Fruit fly (Drosophila melanogaster) whole organism, wandering third instar larva: Measurements from ENCODE around the gene Blos3.

Source experiments
- Abd-B ChIP-seq: fragments of >200 bp; optimal IDR thresholded peaks from 2 replicates; lab custom pipeline; 2017; ENCODE audit warnings: missing biosample characterization, missing genetic modification characterization
- CG32264 ChIP-seq: fragments of 200-800 bp; sonication (Bioruptor generic); optimal IDR thresholded peaks from 2 replicates; lab custom pipeline; 2016; ENCODE audit warnings: missing biosample characterization, missing genetic modification characterization
- CG9705 ChIP-seq: fragments of 200-800 bp; sonication (Bioruptor generic); optimal IDR thresholded peaks from 2 replicates; lab custom pipeline; 2018; ENCODE audit warnings: missing biosample characterization, mild to moderate bottlenecking, missing genetic modification characterization
- CrebA ChIP-seq: fragments of 200-800 bp; sonication (Bioruptor generic); optimal IDR thresholded peaks from 2 replicates; lab custom pipeline; 2016; ENCODE audit warnings: missing biosample characterization, mild to moderate bottlenecking, missing genetic modification characterization, borderline replicate concordance
- Dif ChIP-seq: fragments of 200-275, 200-300 bp; sonication (Bioruptor generic); optimal IDR thresholded peaks from 2 replicates; lab custom pipeline; 2018; ENCODE audit warnings: missing biosample characterization, missing genetic modification characterization; ENCODE audit not compliant: partially characterized antibody
- GATAd ChIP-seq: sonication (Bioruptor generic); optimal IDR thresholded peaks from 2 replicates; lab custom pipeline; 2016; ENCODE audit warnings: missing biosample characterization, missing genetic modification characterization
- HLH106 ChIP-seq: fragments of 200-800 bp; optimal IDR thresholded peaks from 3 replicates; lab custom pipeline; 2019; ENCODE audit warnings: missing biosample characterization, mild to moderate bottlenecking, missing genetic modification characterization, moderate library complexity
- Hnf4 ChIP-seq: fragments of 200-800 bp; sonication (Bioruptor generic); optimal IDR thresholded peaks from 2 replicates; lab custom pipeline; 2016; ENCODE audit warnings: missing biosample characterization, mild to moderate bottlenecking, missing genetic modification characterization
- Hr78 ChIP-seq: fragments of >200 bp; optimal IDR thresholded peaks from 2 replicates; lab custom pipeline; 2017; ENCODE audit warnings: missing biosample characterization, missing genetic modification characterization
- Hr83 ChIP-seq: fragments of 200-300 bp; sonication (Bioruptor generic); optimal IDR thresholded peaks from 2 replicates; lab custom pipeline; 2016; ENCODE audit warnings: missing biosample characterization, mild to moderate bottlenecking, missing genetic modification characterization, moderate library complexity; ENCODE audit not compliant: poor library complexity, severe bottlenecking
- Jra ChIP-seq: sonication (Bioruptor generic); optimal IDR thresholded peaks from 2 replicates; lab custom pipeline; 2016; ENCODE audit warnings: missing biosample characterization, missing genetic modification characterization
- Mio ChIP-seq: sonication (Bioruptor generic); optimal IDR thresholded peaks from 2 replicates; lab custom pipeline; 2016; ENCODE audit warnings: missing biosample characterization, missing genetic modification characterization
- Myc ChIP-seq: fragments of >200 bp; optimal IDR thresholded peaks from 2 replicates; lab custom pipeline; 2017
- N ChIP-seq: fragments of >200 bp; optimal IDR thresholded peaks from 2 replicates; lab custom pipeline; 2018; ENCODE audit warnings: missing biosample characterization, missing external identifiers, missing genetic modification characterization
- Rel ChIP-seq, 2 experiments: fragments of 200-800 bp; sonication (Bioruptor generic) in 1 of 2; optimal IDR thresholded peaks; 2 replicates in 1 of 2; 3 replicates in 1 of 2; lab custom pipeline; 2016 to 2019; ENCODE audit warnings: mild to moderate bottlenecking in 2 of 2, missing biosample characterization in 2 of 2, missing genetic modification characterization in 2 of 2, moderate library complexity in 1 of 2
- Vsx2 ChIP-seq: fragments of 200-300, 225-300 bp; sonication (Bioruptor generic); optimal IDR thresholded peaks from 2 replicates; lab custom pipeline; 2018; ENCODE audit warnings: missing biosample characterization, missing genetic modification characterization; ENCODE audit not compliant: partially characterized antibody
- br ChIP-seq: fragments of 200-800 bp; sonication (Bioruptor generic); optimal IDR thresholded peaks from 2 replicates; lab custom pipeline; 2016; ENCODE audit warnings: missing biosample characterization, missing genetic modification characterization
- brk ChIP-seq: fragments of 200-800 bp; sonication (Bioruptor generic); optimal IDR thresholded peaks from 2 replicates; lab custom pipeline; 2016; ENCODE audit warnings: missing biosample characterization, mild to moderate bottlenecking, missing genetic modification characterization
- dl ChIP-seq, 2 experiments: fragments of 175-275, 200-275 bp in 1 of 2; fragments of 200-275 bp in 1 of 2; sonication (Bioruptor generic); optimal IDR thresholded peaks; lab custom pipeline; 2018; ENCODE audit warnings: mild to moderate bottlenecking in 2 of 2, missing biosample characterization in 2 of 2, missing genetic modification characterization in 2 of 2, moderate library complexity in 2 of 2; ENCODE audit not compliant: partially characterized antibody in 2 of 2, insufficient read depth in 1 of 2
- dmrt93B ChIP-seq: fragments of 200-800 bp; sonication (Bioruptor generic); optimal IDR thresholded peaks from 2 replicates; lab custom pipeline; 2018; ENCODE audit warnings: missing biosample characterization, mild to moderate bottlenecking, missing genetic modification characterization
- dsf ChIP-seq: sonication (Bioruptor generic); optimal IDR thresholded peaks from 2 replicates; lab custom pipeline; 2016; ENCODE audit warnings: missing biosample characterization, missing genetic modification characterization, borderline replicate concordance
- ey ChIP-seq: fragments of 200-800 bp; sonication (Bioruptor generic); optimal IDR thresholded peaks from 2 replicates; lab custom pipeline; 2016; ENCODE audit warnings: missing biosample characterization, missing genetic modification characterization
- foxo ChIP-seq, 2 experiments: fragments of 200-800 bp; sonication (Bioruptor generic); optimal IDR thresholded peaks; 2 replicates in 1 of 2; 3 replicates in 1 of 2; lab custom pipeline; 2016 to 2017; ENCODE audit warnings: missing biosample characterization in 2 of 2, missing genetic modification characterization in 2 of 2
- h ChIP-seq: fragments of 200-800 bp; sonication (Bioruptor generic); optimal IDR thresholded peaks from 3 replicates; lab custom pipeline; 2016; ENCODE audit warnings: missing biosample characterization, mild to moderate bottlenecking, missing genetic modification characterization
- jim ChIP-seq: fragments of 175-275, 200-325 bp; sonication (Bioruptor generic); optimal IDR thresholded peaks from 2 replicates; lab custom pipeline; 2016; ENCODE audit warnings: missing biosample characterization, mild to moderate bottlenecking, missing genetic modification characterization
- lola ChIP-seq: fragments of >200 bp; optimal IDR thresholded peaks from 2 replicates; lab custom pipeline; 2017; ENCODE audit warnings: missing biosample characterization, missing genetic modification characterization
- pan ChIP-seq: fragments of >200 bp; optimal IDR thresholded peaks from 2 replicates; lab custom pipeline; 2017
- psq ChIP-seq: fragments of 200-800 bp; sonication (Bioruptor generic); optimal IDR thresholded peaks from 3 replicates; lab custom pipeline; 2017; ENCODE audit warnings: missing biosample characterization, mild to moderate bottlenecking, missing genetic modification characterization, moderate library complexity
- rgr ChIP-seq: fragments of 200-800 bp; sonication (Bioruptor generic); optimal IDR thresholded peaks from 3 replicates; lab custom pipeline; 2016; ENCODE audit warnings: missing biosample characterization, mild to moderate bottlenecking, missing genetic modification characterization
- sage ChIP-seq: fragments of 200-800 bp; sonication (Bioruptor generic); optimal IDR thresholded peaks from 2 replicates; lab custom pipeline; 2016; ENCODE audit warnings: missing biosample characterization, mild to moderate bottlenecking, missing genetic modification characterization
- sv ChIP-seq: fragments of 200-800 bp; sonication (Bioruptor generic); optimal IDR thresholded peaks from 3 replicates; lab custom pipeline; 2016; ENCODE audit warnings: missing biosample characterization, missing genetic modification characterization
- tai ChIP-seq: sonication (Bioruptor generic); optimal IDR thresholded peaks from 2 replicates; lab custom pipeline; 2016; ENCODE audit warnings: missing biosample characterization, missing genetic modification characterization
- woc ChIP-seq: sonication (Bioruptor generic); optimal IDR thresholded peaks from 2 replicates; lab custom pipeline; 2016; ENCODE audit warnings: missing biosample characterization, mild to moderate bottlenecking, missing genetic modification characterization

Gene Blos3

DNA sequence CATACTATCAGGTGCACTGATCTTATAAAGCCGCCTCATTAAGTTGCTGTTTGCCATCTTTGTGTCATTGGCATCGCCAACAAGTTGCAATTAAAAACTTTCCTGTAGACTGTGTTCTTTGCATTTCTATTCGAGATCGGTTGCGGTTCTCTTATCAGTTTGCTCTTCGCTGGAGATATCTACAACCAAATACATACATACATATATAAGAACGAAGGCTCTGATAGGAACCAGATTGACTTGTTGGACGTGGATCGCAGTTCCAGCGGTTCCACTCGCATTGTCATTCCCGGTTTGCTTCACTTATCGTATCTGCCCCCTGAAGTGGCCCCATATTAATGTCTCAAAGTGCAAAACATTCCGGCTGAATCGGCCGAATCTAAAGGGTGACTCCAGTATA lies 45.2 kb upstream of the Blos3 start:
- TF ChIP-seq dl (GFP tag; optimal IDR thresholded peaks at IDR 0.05; lab: Kevin White, UChicago; ENCODE audit: insufficient read depth in 1 of 2, partially characterized antibody in 2 of 2) (no peak), Rel (GFP tag; optimal IDR thresholded peaks at IDR 0.05; lab: Kevin White, UChicago) (no peak), Rel (tag; optimal IDR thresholded peaks at IDR 0.05; lab: Kevin White, UChicago) (no peak), Mio (GFP tag; lab: Kevin White, UChicago) (no peak), Abd-B (GFP tag; lab: Kevin White, UChicago) (no peak), lola (no peak), rgr (GFP tag; lab: Kevin White, UChicago) (no peak), sage (no peak), woc (GFP tag; lab: Kevin White, UChicago) (no peak), Hr78 (GFP tag; lab: Kevin White, UChicago) (no peak), foxo (GFP tag; optimal IDR thresholded peaks at IDR 0.05; lab: Kevin White, UChicago) (no peak), CrebA (GFP tag; lab: Kevin White, UChicago) (no peak), ey (GFP tag; lab: Kevin White, UChicago) (no peak), brk (GFP tag; lab: Kevin White, UChicago) (no peak), sv (GFP tag; lab: Kevin White, UChicago) (no peak), h (GFP tag; lab: Kevin White, UChicago) (no peak), pan (no peak), br (GFP tag; lab: Kevin White, UChicago) (no peak), HLH106 (tag; lab: Kevin White, UChicago) (no peak), CG9705 (no peak)

DNA sequence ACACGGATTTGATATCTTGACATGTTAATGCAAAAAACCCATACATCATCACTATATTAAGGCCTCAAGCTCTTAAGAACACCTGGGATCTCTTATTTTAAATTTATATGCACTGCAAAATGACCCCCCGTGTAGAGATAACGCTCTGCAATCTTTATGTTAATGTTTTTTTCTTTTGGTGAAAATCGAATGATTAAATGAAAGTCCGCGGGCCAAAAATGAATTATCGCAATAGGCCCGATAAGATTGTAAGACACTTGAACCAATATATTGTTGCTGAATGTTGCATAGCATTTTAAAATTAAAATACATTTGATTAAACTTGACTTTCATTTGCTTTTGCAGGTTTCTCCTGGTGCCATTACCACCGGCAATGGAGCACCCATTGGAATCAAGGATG lies 44.0 kb upstream of the Blos3 start:
- no peak for TF ChIP-seq CG9705
- peak; percentile 9 for TF ChIP-seq brk (GFP tag; lab: Kevin White, UChicago)
- no peak for TF ChIP-seq Rel (GFP tag; optimal IDR thresholded peaks at IDR 0.05; lab: Kevin White, UChicago)
- TF ChIP-seq Rel (tag; optimal IDR thresholded peaks at IDR 0.05; lab: Kevin White, UChicago): peak; percentile 27

DNA sequence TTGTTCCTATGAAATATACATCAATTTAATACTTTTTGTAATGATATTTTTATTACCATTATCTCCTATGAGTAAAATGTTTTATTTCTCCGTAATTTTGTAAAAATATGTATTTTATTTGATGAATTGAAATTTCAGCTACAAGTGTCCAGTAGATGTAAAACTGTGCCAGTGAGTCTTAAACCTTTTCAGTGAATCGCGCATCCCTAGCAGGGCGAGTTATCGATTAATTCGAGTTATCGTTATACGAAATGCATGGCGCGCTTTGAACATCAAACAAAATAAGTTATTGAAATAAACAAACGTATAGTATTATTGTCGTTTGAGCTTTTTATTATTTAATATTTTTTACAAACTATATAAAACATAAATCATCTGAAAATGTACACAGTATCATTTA lies 41.7 kb upstream of the Blos3 start:
- TF ChIP-seq Myc (lab: Kevin White, UChicago) (peak; percentile 86), ey (GFP tag; lab: Kevin White, UChicago) (no peak), Rel (GFP tag; optimal IDR thresholded peaks at IDR 0.05; lab: Kevin White, UChicago) (no peak), Rel (tag; optimal IDR thresholded peaks at IDR 0.05; lab: Kevin White, UChicago) (no peak), Vsx2 (GFP tag; lab: Kevin White, UChicago) (peak; percentile 28)

DNA sequence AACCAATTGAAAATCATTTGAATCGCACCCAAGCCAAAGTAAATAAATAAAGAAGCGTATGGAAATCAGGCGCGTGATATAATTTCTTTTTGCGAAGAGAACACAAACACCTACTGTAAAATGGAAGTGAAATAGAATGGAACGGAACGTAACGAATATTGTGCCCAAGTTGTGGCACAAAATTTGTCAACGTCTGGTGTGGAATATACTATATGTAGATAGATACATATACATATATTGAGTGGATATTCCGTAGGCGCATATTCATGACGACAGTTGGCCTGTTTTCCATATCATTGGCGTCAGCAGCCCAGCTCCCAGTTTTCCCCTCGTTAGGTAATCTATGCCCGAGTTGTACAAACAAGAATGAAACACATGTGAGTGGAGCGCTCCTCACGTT lies 37.8 kb upstream of the Blos3 start:
- TF ChIP-seq sv (GFP tag; lab: Kevin White, UChicago): no peak
- TF ChIP-seq, all 38 proteins: peak for 0

DNA sequence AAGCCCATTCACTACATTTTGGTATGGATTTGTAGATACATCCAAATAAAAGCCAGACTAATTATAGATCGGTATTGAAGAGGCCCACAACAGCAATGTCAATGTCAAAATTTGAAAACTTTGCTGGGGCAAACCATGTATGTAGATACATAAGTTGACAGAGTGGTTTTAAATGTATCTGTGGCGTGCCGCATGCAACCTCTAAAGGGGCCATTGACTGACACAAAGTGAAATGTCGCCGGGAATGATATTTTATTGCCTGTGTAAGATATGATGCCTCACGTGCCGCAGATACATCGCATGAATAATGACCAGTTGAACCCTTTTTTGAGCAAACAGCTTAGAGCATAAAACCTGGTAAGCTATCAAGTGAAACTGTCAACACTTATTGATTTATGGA lies 37.3 kb upstream of the Blos3 start:
- TF ChIP-seq Mio (GFP tag; lab: Kevin White, UChicago) (no peak), sv (GFP tag; lab: Kevin White, UChicago) (no peak), Abd-B (GFP tag; lab: Kevin White, UChicago) (no peak), h (GFP tag; lab: Kevin White, UChicago) (no peak), dl (GFP tag; optimal IDR thresholded peaks at IDR 0.05; lab: Kevin White, UChicago; ENCODE audit: insufficient read depth in 1 of 2, partially characterized antibody in 2 of 2) (no peak), Dif (GFP tag; lab: Kevin White, UChicago) (no peak), brk (GFP tag; lab: Kevin White, UChicago) (no peak), dmrt93B (no peak), dsf (GFP tag; lab: Kevin White, UChicago) (no peak), sage (no peak), Hnf4 (GFP tag; lab: Kevin White, UChicago) (no peak), N (GFP tag; lab: Kevin White, UChicago) (no peak), Vsx2 (GFP tag; lab: Kevin White, UChicago) (no peak)
- TF ChIP-seq, all 38 proteins: peak for 0

DNA sequence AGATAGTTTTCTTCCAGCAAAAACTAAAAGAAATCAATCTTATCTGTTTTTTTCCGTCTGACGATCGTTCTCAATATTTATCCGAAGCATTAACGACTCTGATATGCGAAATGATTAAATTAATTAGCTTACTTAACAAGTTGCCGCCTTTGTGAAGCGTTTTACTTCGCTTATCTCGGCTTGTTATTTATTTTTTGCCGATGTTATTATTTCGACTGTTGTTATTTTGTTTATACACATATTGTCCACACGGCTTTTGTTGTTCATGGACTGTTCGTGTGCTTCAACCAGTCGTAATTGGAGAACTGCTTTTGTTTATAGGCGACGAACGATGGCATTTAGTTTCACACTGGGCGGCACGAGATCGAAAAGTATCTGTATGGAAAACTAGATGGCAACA lies 36.8 kb upstream of the Blos3 start:
- TF ChIP-seq Hnf4 (GFP tag; lab: Kevin White, UChicago) (no peak), Abd-B (GFP tag; lab: Kevin White, UChicago) (no peak), GATAd (GFP tag; lab: Kevin White, UChicago) (no peak), Jra (GFP tag; lab: Kevin White, UChicago) (no peak), tai (GFP tag; lab: Kevin White, UChicago) (peak; percentile 62), Dif (GFP tag; lab: Kevin White, UChicago) (no peak), Hr83 (GFP tag; lab: Kevin White, UChicago) (peak; percentile 42), Rel (GFP tag; optimal IDR thresholded peaks at IDR 0.05; lab: Kevin White, UChicago) (no peak), Rel (tag; optimal IDR thresholded peaks at IDR 0.05; lab: Kevin White, UChicago) (no peak), dsf (GFP tag; lab: Kevin White, UChicago) (no peak), Mio (GFP tag; lab: Kevin White, UChicago) (no peak), lola (no peak), CG9705 (no peak), sage (peak; percentile 30), Vsx2 (GFP tag; lab: Kevin White, UChicago) (peak; percentile 64), dl (GFP tag; optimal IDR thresholded peaks at IDR 0.05; lab: Kevin White, UChicago; ENCODE audit: insufficient read depth in 1 of 2, partially characterized antibody in 2 of 2) (no peak), woc (GFP tag; lab: Kevin White, UChicago) (no peak), Hr78 (GFP tag; lab: Kevin White, UChicago) (no peak), pan (no peak), CG32264 (no peak), psq (no peak), jim (GFP tag; lab: Kevin White, UChicago) (no peak), h (GFP tag; lab: Kevin White, UChicago) (peak; percentile 24), sv (GFP tag; lab: Kevin White, UChicago) (no peak), br (GFP tag; lab: Kevin White, UChicago) (peak; percentile 30), HLH106 (tag; lab: Kevin White, UChicago) (no peak), N (GFP tag; lab: Kevin White, UChicago) (no peak)
